Worm (Caenorhabditis elegans) whole organism, L1 larva: ENCODE measurements around the gene C18H2.5.
A peak's percentile ranks its signal among the peaks of the same experiment; 100 is the strongest.

Experiments used
- C04F5.9 ChIP-seq: sonication (generic microtip); optimal IDR thresholded peaks from 2 replicates; lab custom pipeline; 2016; ENCODE audit warnings: missing genetic modification characterization, missing compliant biosample characterization
- C34B4.2 ChIP-seq: sonication (generic microtip); optimal IDR thresholded peaks from 2 replicates; lab custom pipeline; 2017; ENCODE audit warnings: mild to moderate bottlenecking, missing genetic modification characterization, missing compliant biosample characterization
- F16B12.6 ChIP-seq: fragments of 150-350 bp; optimal IDR thresholded peaks from 2 replicates; lab custom pipeline; 2014; ENCODE audit warnings: missing biosample characterization, missing genetic modification characterization
- Y116A8C.19 ChIP-seq: sonication (generic microtip); optimal IDR thresholded peaks from 2 replicates; lab custom pipeline; 2016; ENCODE audit warnings: missing compliant biosample characterization, missing genetic modification characterization, borderline replicate concordance
- aha-1 ChIP-seq: fragments of 150-350 bp; optimal IDR thresholded peaks from 2 replicates; lab custom pipeline; 2014; ENCODE audit warnings: missing biosample characterization, missing genetic modification characterization
- alr-1 ChIP-seq: fragments of 200-800 bp; sonication (Bioruptor generic); optimal IDR thresholded peaks from 2 replicates; lab custom pipeline; 2018; ENCODE audit warnings: borderline replicate concordance, mild to moderate bottlenecking, missing genetic modification characterization, missing compliant biosample characterization
- ama-1 ChIP-seq: fragments of 150-350 bp; optimal IDR thresholded peaks from 2 replicates; lab custom pipeline; 2014
- blmp-1 ChIP-seq: fragments of 150-350 bp; optimal IDR thresholded peaks from 2 replicates; lab custom pipeline; 2014; ENCODE audit warnings: missing biosample characterization, missing genetic modification characterization
- ceh-63 ChIP-seq: fragments of 200-800 bp; sonication (Bioruptor generic); optimal IDR thresholded peaks from 2 replicates; lab custom pipeline; 2018; ENCODE audit warnings: mild to moderate bottlenecking, missing genetic modification characterization, missing compliant biosample characterization
- ceh-8 ChIP-seq: fragments of 200-800 bp; sonication (Bioruptor generic); optimal IDR thresholded peaks from 2 replicates; lab custom pipeline; 2018; ENCODE audit warnings: mild to moderate bottlenecking, missing genetic modification characterization, moderate library complexity, missing compliant biosample characterization
- ceh-82 ChIP-seq, 3 experiments: fragments of 150-350 bp in 1 of 3; sonication (generic microtip) in 2 of 3; optimal IDR thresholded peaks; 2 replicates each; lab custom pipeline; 2014 to 2017; ENCODE audit warnings: missing biosample characterization in 3 of 3, missing genetic modification characterization in 3 of 3
- ceh-88 ChIP-seq: fragments of 200-800 bp; sonication (Bioruptor generic); IDR thresholded peaks from 2 replicates; pipeline ENCODE4 v1.3.6; 2022; ENCODE audit warnings: missing genetic modification characterization, missing compliant biosample characterization
- ces-1 ChIP-seq: fragments of 150-350 bp; optimal IDR thresholded peaks from 2 replicates; lab custom pipeline; 2014; ENCODE audit warnings: missing biosample characterization, missing genetic modification reagents, missing genetic modification characterization
- dsc-1 ChIP-seq: sonication (generic microtip); optimal IDR thresholded peaks from 2 replicates; lab custom pipeline; 2016; ENCODE audit warnings: mild to moderate bottlenecking, missing genetic modification characterization, missing compliant biosample characterization
- efl-3 ChIP-seq: fragments of 200-800 bp; sonication (Bioruptor generic); optimal IDR thresholded peaks from 2 replicates; lab custom pipeline; 2018; ENCODE audit warnings: mild to moderate bottlenecking, missing genetic modification characterization, missing compliant biosample characterization
- egl-13 ChIP-seq: sonication (generic microtip); optimal IDR thresholded peaks from 2 replicates; lab custom pipeline; 2016; ENCODE audit warnings: missing genotype, missing genetic modification reagents, missing genetic modification characterization, missing compliant biosample characterization
- egl-27 ChIP-seq, 2 experiments: fragments of 150-350 bp in 1 of 2; sonication (generic microtip); optimal IDR thresholded peaks; 3 replicates each; lab custom pipeline; 2017 to 2018; ENCODE audit warnings: missing biosample characterization in 2 of 2, missing genetic modification characterization in 2 of 2, missing genetic modification reagents in 2 of 2
- elt-3 ChIP-seq, 6 experiments: fragments of 150-350 bp in 1 of 6; sonication (generic microtip); optimal IDR thresholded peaks; 2 replicates each; lab custom pipeline; 2017 to 2018; ENCODE audit warnings: missing biosample characterization in 6 of 6, missing genetic modification characterization in 6 of 6, inconsistent platforms in 1 of 6
- ets-5 ChIP-seq: fragments of 200-800 bp; sonication (Bioruptor generic); IDR thresholded peaks from 2 replicates; pipeline ENCODE4 v1.3.6; 2022; ENCODE audit warnings: missing genetic modification characterization, missing compliant biosample characterization
- grh-1 ChIP-seq: fragments of 200-800 bp; sonication (Bioruptor generic); IDR thresholded peaks from 2 replicates; pipeline ENCODE4 v1.3.6; 2022; ENCODE audit warnings: missing genetic modification reagents, missing genetic modification characterization, missing compliant biosample characterization
- hlh-17 ChIP-seq: fragments of 200-800 bp; sonication (Bioruptor generic); optimal IDR thresholded peaks from 2 replicates; lab custom pipeline; 2018; ENCODE audit warnings: missing genetic modification characterization, mild to moderate bottlenecking, missing compliant biosample characterization, moderate library complexity, borderline replicate concordance
- hpl-2 ChIP-seq: fragments of 150-350 bp; optimal IDR thresholded peaks from 2 replicates; lab custom pipeline; 2014; ENCODE audit warnings: missing biosample characterization, missing genetic modification reagents, missing genetic modification characterization
- isw-1 ChIP-seq: fragments of 200-800 bp; sonication (Bioruptor generic); IDR thresholded peaks from 2 replicates; pipeline ENCODE4 v1.3.6; 2022; ENCODE audit warnings: missing genetic modification characterization, missing compliant biosample characterization
- lin-14 ChIP-seq: fragments of 200-800 bp; sonication (Bioruptor generic); optimal IDR thresholded peaks from 2 replicates; lab custom pipeline; 2018; ENCODE audit warnings: mild to moderate bottlenecking, missing genetic modification characterization, moderate library complexity, missing compliant biosample characterization
- lin-39 ChIP-seq: fragments of 150-350 bp; optimal IDR thresholded peaks from 2 replicates; lab custom pipeline; 2014; ENCODE audit warnings: missing biosample characterization, missing genetic modification reagents, missing genetic modification characterization
- lir-3 ChIP-seq: sonication (generic microtip); optimal IDR thresholded peaks from 2 replicates; lab custom pipeline; 2016; ENCODE audit warnings: mild to moderate bottlenecking, missing genetic modification characterization, moderate library complexity, missing compliant biosample characterization; ENCODE audit not compliant: poor library complexity
- mdl-1 ChIP-seq, 2 experiments: fragments of 150-350 bp; optimal IDR thresholded peaks; 2 replicates each; lab custom pipeline; 2014 to 2017; ENCODE audit warnings: missing biosample characterization in 2 of 2, missing genetic modification characterization in 2 of 2, inconsistent platforms in 1 of 2
- nhr-11 ChIP-seq: fragments of 150-350 bp; optimal IDR thresholded peaks from 2 replicates; lab custom pipeline; 2014; ENCODE audit warnings: missing biosample characterization, missing genetic modification characterization
- nhr-12 ChIP-seq: sonication (generic microtip); optimal IDR thresholded peaks from 2 replicates; lab custom pipeline; 2017; ENCODE audit warnings: missing biosample characterization, missing genetic modification characterization
- nhr-19 ChIP-seq: fragments of 200-800 bp; sonication (Bioruptor generic); conservative IDR thresholded peaks from 2 replicates; pipeline ENCODE4 v1.3.6; 2022; ENCODE audit warnings: missing genetic modification characterization, missing compliant biosample characterization
- nhr-20 ChIP-seq: sonication (generic microtip); optimal IDR thresholded peaks from 2 replicates; lab custom pipeline; 2016; ENCODE audit warnings: mild to moderate bottlenecking, missing genetic modification characterization, missing compliant biosample characterization
- nhr-237 ChIP-seq: fragments of 150-350 bp; optimal IDR thresholded peaks from 2 replicates; lab custom pipeline; 2014; ENCODE audit warnings: missing biosample characterization, missing genetic modification characterization
- nhr-28 ChIP-seq: fragments of 150-350 bp; optimal IDR thresholded peaks from 2 replicates; lab custom pipeline; 2014; ENCODE audit warnings: missing biosample characterization, missing genetic modification characterization
- nhr-47 ChIP-seq: sonication (generic microtip); optimal IDR thresholded peaks from 2 replicates; lab custom pipeline; 2016; ENCODE audit warnings: mild to moderate bottlenecking, missing genetic modification characterization, moderate library complexity, missing compliant biosample characterization
- nhr-76 ChIP-seq: sonication (generic microtip); optimal IDR thresholded peaks from 2 replicates; lab custom pipeline; 2017; ENCODE audit warnings: missing biosample characterization, missing genetic modification characterization
- nhr-77 ChIP-seq: fragments of 150-350 bp; optimal IDR thresholded peaks from 2 replicates; lab custom pipeline; 2014; ENCODE audit warnings: missing biosample characterization, missing genetic modification characterization
- nhr-85 ChIP-seq: sonication (generic microtip); peaks from one replicate; lab custom pipeline; 2016; ENCODE audit warnings: missing genetic modification characterization, inconsistent platforms, missing compliant biosample characterization
- pag-3 ChIP-seq: sonication (generic microtip); optimal IDR thresholded peaks from 2 replicates; lab custom pipeline; 2017; ENCODE audit warnings: missing genetic modification characterization, mild to moderate bottlenecking, missing compliant biosample characterization, antibody characterized with exemption, borderline replicate concordance; ENCODE audit not compliant: insufficient read depth
- pqm-1 ChIP-seq: sonication (generic microtip); optimal IDR thresholded peaks from 3 replicates; lab custom pipeline; 2017; ENCODE audit warnings: missing biosample characterization, missing genetic modification characterization
- rnt-1 ChIP-seq: sonication (generic microtip); optimal IDR thresholded peaks from 2 replicates; lab custom pipeline; 2016; ENCODE audit warnings: mild to moderate bottlenecking, missing genetic modification characterization, moderate library complexity, missing compliant biosample characterization
- skn-1 ChIP-seq: fragments of 150-350 bp; optimal IDR thresholded peaks from 2 replicates; lab custom pipeline; 2014; ENCODE audit warnings: missing biosample characterization, missing genetic modification characterization
- snu-23 ChIP-seq: sonication (generic microtip); optimal IDR thresholded peaks from 2 replicates; lab custom pipeline; 2016; ENCODE audit warnings: missing genetic modification characterization, missing compliant biosample characterization
- sptf-1 ChIP-seq: fragments of 150-350 bp; optimal IDR thresholded peaks from 2 replicates; lab custom pipeline; 2014; ENCODE audit warnings: missing biosample characterization, missing genetic modification characterization
- sup-37 ChIP-seq: fragments of 200-800 bp; sonication (Bioruptor generic); optimal IDR thresholded peaks from 2 replicates; lab custom pipeline; 2018; ENCODE audit warnings: mild to moderate bottlenecking, missing genetic modification characterization, missing compliant biosample characterization
- swsn-7 ChIP-seq: sonication (generic microtip); optimal IDR thresholded peaks from 2 replicates; lab custom pipeline; 2016; ENCODE audit warnings: missing genetic modification characterization, missing compliant biosample characterization
- tbx-2 ChIP-seq: sonication (generic microtip); optimal IDR thresholded peaks from 2 replicates; lab custom pipeline; 2016; ENCODE audit warnings: missing genetic modification characterization, missing compliant biosample characterization
- unc-30 ChIP-seq: sonication (generic microtip); optimal IDR thresholded peaks from 2 replicates; lab custom pipeline; 2017; ENCODE audit warnings: missing biosample characterization, missing genetic modification characterization
- unc-62 ChIP-seq: fragments of 150-350 bp; optimal IDR thresholded peaks from 2 replicates; lab custom pipeline; 2014; ENCODE audit warnings: missing biosample characterization, missing genetic modification reagents, missing genetic modification characterization
- unc-86 ChIP-seq: sonication (generic microtip); optimal IDR thresholded peaks from 2 replicates; lab custom pipeline; 2016; ENCODE audit warnings: missing genetic modification characterization, missing compliant biosample characterization
- unc-98 ChIP-seq: fragments of 200-800 bp; sonication (Bioruptor generic); IDR thresholded peaks from 2 replicates; pipeline ENCODE4 v1.3.6; 2022; ENCODE audit warnings: missing genetic modification characterization, missing compliant biosample characterization
- xbp-1 ChIP-seq: sonication (generic microtip); optimal IDR thresholded peaks from 2 replicates; lab custom pipeline; 2016; ENCODE audit warnings: missing genetic modification characterization, missing compliant biosample characterization
- zip-4 ChIP-seq: fragments of 200-800 bp; sonication (Bioruptor generic); optimal IDR thresholded peaks from 2 replicates; lab custom pipeline; 2018; ENCODE audit warnings: mild to moderate bottlenecking, missing genetic modification characterization, moderate library complexity, missing compliant biosample characterization
- ztf-11 ChIP-seq, 2 experiments: sonication (generic microtip); optimal IDR thresholded peaks; 2 replicates each; lab custom pipeline; 2016 to 2017; ENCODE audit warnings: missing genetic modification characterization in 2 of 2, missing biosample characterization in 1 of 2, missing compliant biosample characterization in 1 of 2

C18H2.5 gene

DNA sequence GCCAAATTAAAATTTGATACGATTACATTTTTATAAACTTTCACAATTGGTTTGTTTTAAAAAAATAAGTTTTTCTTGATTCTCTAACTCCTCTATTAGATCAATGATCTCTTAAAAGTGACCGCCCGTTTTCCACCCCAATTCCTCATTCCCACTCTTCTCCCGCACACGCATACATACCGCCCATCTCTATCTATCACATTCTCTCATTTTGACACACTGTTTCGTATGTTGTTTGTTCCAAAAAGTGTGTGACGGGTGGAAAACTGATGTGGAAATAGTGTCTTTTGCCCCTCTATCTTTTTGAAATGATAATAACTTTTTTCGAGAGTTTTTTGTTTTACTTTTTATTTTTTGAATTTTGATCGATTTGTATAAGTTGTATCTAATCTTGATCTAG is 24.1 kb upstream of the C18H2.5 start (continued):
- TF ChIP-seq ceh-82 (tag; optimal IDR thresholded peaks at IDR 0.05; lab: Kevin White, UChicago) (peak in 2 of 3 experiments; percentile 13 to 47), nhr-237 (tag; lab: Kevin White, UChicago) (peak; percentile 74), C34B4.2 (peak; percentile 63), elt-3 (tag; optimal IDR thresholded peaks at IDR 0.05; lab: Kevin White, UChicago) (peak in 5 of 6 experiments; percentile 34 to 71 (median 49)), ama-1 (lab: Kevin White, UChicago) (peak; percentile 57), ztf-11 (tag; optimal IDR thresholded peaks at IDR 0.05; lab: Kevin White, UChicago) (no peak), nhr-77 (tag; lab: Kevin White, UChicago) (peak; percentile 73), egl-27 (tag; optimal IDR thresholded peaks at IDR 0.05; lab: Kevin White, UChicago) (no peak), C04F5.9 (tag; lab: Kevin White, UChicago) (no peak), xbp-1 (tag; lab: Kevin White, UChicago) (peak; percentile 47), snu-23 (peak; percentile 90), zip-4 (GFP tag; lab: Kevin White, UChicago) (no peak), hpl-2 (GFP tag; lab: Kevin White, UChicago) (no peak), pag-3 (tag; lab: Kevin White, UChicago) (peak; percentile 14), skn-1 (no peak), aha-1 (no peak), nhr-11 (tag; lab: Kevin White, UChicago) (no peak), swsn-7 (tag; lab: Kevin White, UChicago) (peak; percentile 49), pqm-1 (tag; lab: Kevin White, UChicago) (no peak), ets-5 (GFP tag; lab: Robert Waterston, UW) (no peak), ceh-88 (GFP tag; lab: Robert Waterston, UW) (no peak), sptf-1 (tag; lab: Kevin White, UChicago) (no peak), unc-86 (tag; lab: Kevin White, UChicago) (no peak), blmp-1 (peak; percentile 79), Y116A8C.19 (tag; lab: Kevin White, UChicago) (no peak), tbx-2 (tag; lab: Kevin White, UChicago) (peak; percentile 62), ceh-63 (GFP tag; lab: Kevin White, UChicago) (no peak), efl-3 (GFP tag; lab: Kevin White, UChicago) (no peak), lin-14 (GFP tag; lab: Kevin White, UChicago) (peak; percentile 99), lir-3 (tag; lab: Kevin White, UChicago) (peak; percentile 27), nhr-85 (peak; percentile 82), ceh-8 (GFP tag; lab: Kevin White, UChicago) (no peak), nhr-47 (tag; lab: Kevin White, UChicago) (peak; percentile 41), egl-13 (tag; lab: Kevin White, UChicago) (no peak), F16B12.6 (no peak), nhr-20 (peak; percentile 88), unc-30 (tag; lab: Kevin White, UChicago) (no peak), isw-1 (GFP tag; lab: Robert Waterston, UW) (no peak), hlh-17 (GFP tag; lab: Kevin White, UChicago) (no peak), nhr-76 (no peak), nhr-28 (tag; lab: Kevin White, UChicago) (no peak), mdl-1 (tag; optimal IDR thresholded peaks at IDR 0.05; lab: Kevin White, UChicago) (peak in 1 of 2 experiments; percentile 82), ces-1 (no peak), unc-62 (GFP tag; lab: Kevin White, UChicago) (no peak), grh-1 (GFP tag; lab: Robert Waterston, UW) (no peak), alr-1 (tag; lab: Kevin White, UChicago) (no peak), sup-37 (GFP tag; lab: Kevin White, UChicago) (no peak), nhr-19 (GFP tag; lab: Robert Waterston, UW) (peak; percentile 62), dsc-1 (tag; lab: Kevin White, UChicago) (peak; percentile 19), nhr-12 (tag; lab: Kevin White, UChicago) (no peak), rnt-1 (tag; lab: Kevin White, UChicago) (peak; percentile 67), lin-39 (tag; lab: Kevin White, UChicago) (no peak), unc-98 (no peak)
